Worm (Caenorhabditis elegans) whole organism, L4 larva: ENCODE measurements around the gene trip-4.
"Not testable (repeated sequence)": the region's sequence is repeated elsewhere in the genome, so short reads cannot be mapped to it uniquely, and the experiment has no call there.

Experiments used
- D1046.2 ChIP-seq: fragments of 200-800 bp; sonication (Bioruptor generic); IDR thresholded peaks from 2 replicates; pipeline ENCODE4 v1.3.6; 2022; ENCODE audit warnings: missing genetic modification characterization, missing compliant biosample characterization
- F37D6.2 ChIP-seq: sonication (generic microtip); optimal IDR thresholded peaks from 2 replicates; lab custom pipeline; 2016; ENCODE audit warnings: mild to moderate bottlenecking, missing genetic modification characterization, missing compliant biosample characterization
- F44E2.7 ChIP-seq: fragments of 200-800 bp; sonication (Bioruptor generic); IDR thresholded peaks from 2 replicates; pipeline ENCODE4 v2.1.2; 2022; ENCODE audit warnings: missing genetic modification characterization, missing compliant biosample characterization
- F49E8.2 ChIP-seq: sonication (generic microtip); optimal IDR thresholded peaks from 2 replicates; lab custom pipeline; 2016; ENCODE audit warnings: missing compliant biosample characterization, mild to moderate bottlenecking, missing genetic modification characterization, borderline replicate concordance
- T20F7.1 ChIP-seq: fragments of 200-800 bp; sonication (Bioruptor generic); optimal IDR thresholded peaks from 2 replicates; lab custom pipeline; 2018; ENCODE audit warnings: mild to moderate bottlenecking, missing genetic modification characterization, missing compliant biosample characterization
- Y48G9A.11 ChIP-seq: fragments of 200-800 bp; sonication (Bioruptor generic); IDR thresholded peaks from 2 replicates; pipeline ENCODE4 v1.3.6; 2022; ENCODE audit warnings: missing genetic modification reagents, missing genetic modification characterization, missing compliant biosample characterization
- Y5F2A.4 ChIP-seq: fragments of 200-800 bp; sonication (Bioruptor generic); optimal IDR thresholded peaks from 2 replicates; lab custom pipeline; 2018; ENCODE audit warnings: mild to moderate bottlenecking, missing genetic modification characterization, missing compliant biosample characterization
- aha-1 ChIP-seq: fragments of 150-350 bp; peaks from one replicate; lab custom pipeline; 2014; ENCODE audit warnings: missing biosample characterization, missing genetic modification characterization
- arid-1 ChIP-seq: fragments of 200-800 bp; sonication (Bioruptor generic); conservative IDR thresholded peaks from 2 replicates; pipeline ENCODE4 v1.3.6; 2022; ENCODE audit warnings: missing genetic modification reagents, missing genetic modification characterization, missing compliant biosample characterization
- ceh-32 ChIP-seq: sonication (generic microtip); optimal IDR thresholded peaks from 2 replicates; lab custom pipeline; 2016; ENCODE audit warnings: mild to moderate bottlenecking, missing genetic modification characterization, missing compliant biosample characterization; ENCODE audit not compliant: poor library complexity
- ctbp-1 ChIP-seq: fragments of 200-800 bp; sonication (Bioruptor generic); IDR thresholded peaks from 2 replicates; pipeline ENCODE4 v1.3.6; 2022; ENCODE audit warnings: missing genetic modification reagents, missing genetic modification characterization, missing compliant biosample characterization
- dmd-6 ChIP-seq: fragments of 200-800 bp; sonication (Bioruptor generic); IDR thresholded peaks from 2 replicates; pipeline ENCODE4 v1.3.6; 2022; ENCODE audit warnings: missing genetic modification reagents, missing genetic modification characterization, missing compliant biosample characterization
- dmd-8 ChIP-seq: fragments of 200-800 bp; sonication (Bioruptor generic); IDR thresholded peaks from 2 replicates; pipeline ENCODE4 v1.3.6; 2022; ENCODE audit warnings: missing genetic modification characterization, missing compliant biosample characterization
- dve-1 ChIP-seq: sonication (generic microtip); optimal IDR thresholded peaks from 2 replicates; lab custom pipeline; 2017; ENCODE audit warnings: antibody characterized with exemption, mild to moderate bottlenecking, missing genetic modification characterization, missing compliant biosample characterization; ENCODE audit not compliant: insufficient read depth
- egl-43 ChIP-seq: fragments of 200-800 bp; sonication (Bioruptor generic); IDR thresholded peaks from 2 replicates; pipeline ENCODE4 v1.3.6; 2022; ENCODE audit warnings: missing genetic modification reagents, missing genetic modification characterization, missing compliant biosample characterization
- hif-1 ChIP-seq, 2 experiments: sonication (generic microtip); optimal IDR thresholded peaks; 2 replicates each; lab custom pipeline; 2016 to 2017; ENCODE audit warnings: missing compliant biosample characterization in 2 of 2, missing genetic modification characterization in 2 of 2, missing genetic modification reagents in 2 of 2, missing genotype in 2 of 2, mild to moderate bottlenecking in 1 of 2
- lim-7 ChIP-seq: fragments of 200-800 bp; sonication (Bioruptor generic); IDR thresholded peaks from 2 replicates; pipeline ENCODE4 v1.3.6; 2022; ENCODE audit warnings: missing genetic modification characterization, missing compliant biosample characterization
- lin-38 ChIP-seq: fragments of 200-800 bp; sonication (Bioruptor generic); IDR thresholded peaks from 2 replicates; pipeline ENCODE4 v1.3.6; 2022; ENCODE audit warnings: missing genetic modification reagents, missing genetic modification characterization, missing compliant biosample characterization
- lir-3 ChIP-seq: sonication (generic microtip); optimal IDR thresholded peaks from 2 replicates; lab custom pipeline; 2016; ENCODE audit warnings: mild to moderate bottlenecking, missing genetic modification characterization, missing compliant biosample characterization
- lsy-2 ChIP-seq, 2 experiments: fragments of 150-350 bp in 1 of 2; sonication (generic microtip) in 1 of 2; optimal IDR thresholded peaks; 2 replicates each; lab custom pipeline; 2014 to 2017; ENCODE audit warnings: missing biosample characterization in 2 of 2, missing genetic modification characterization in 2 of 2
- mdl-1 ChIP-seq, 2 experiments: fragments of 150-350 bp in 1 of 2; sonication (generic microtip) in 1 of 2; optimal IDR thresholded peaks; 2 replicates each; lab custom pipeline; 2014 to 2017; ENCODE audit warnings: missing biosample characterization in 2 of 2, missing genetic modification characterization in 2 of 2
- mes-2 ChIP-seq: sonication (generic microtip); optimal IDR thresholded peaks from 2 replicates; lab custom pipeline; 2016; ENCODE audit warnings: missing genotype, mild to moderate bottlenecking, missing genetic modification characterization, missing compliant biosample characterization; ENCODE audit not compliant: poor library complexity, severe bottlenecking
- mxl-3 ChIP-seq: fragments of 200-800 bp; sonication (Bioruptor generic); optimal IDR thresholded peaks from 2 replicates; lab custom pipeline; 2018; ENCODE audit warnings: mild to moderate bottlenecking, missing genetic modification characterization, missing compliant biosample characterization
- nhr-42 ChIP-seq: fragments of 200-800 bp; sonication (Bioruptor generic); IDR thresholded peaks from 2 replicates; pipeline ENCODE4 v1.3.6; 2022; ENCODE audit warnings: missing genetic modification characterization, missing compliant biosample characterization
- php-3 ChIP-seq: fragments of 200-800 bp; sonication (Bioruptor generic); IDR thresholded peaks from 2 replicates; pipeline ENCODE4 v1.3.6; 2022; ENCODE audit warnings: missing genetic modification reagents, missing genetic modification characterization, missing compliant biosample characterization
- pqm-1 ChIP-seq: sonication (generic microtip); optimal IDR thresholded peaks from 2 replicates; lab custom pipeline; 2017; ENCODE audit warnings: missing biosample characterization, missing genetic modification characterization
- rbr-2 ChIP-seq: sonication (generic microtip); optimal IDR thresholded peaks from 2 replicates; lab custom pipeline; 2016; ENCODE audit warnings: missing genotype, missing genetic modification characterization, missing compliant biosample characterization
- saeg-2 ChIP-seq: fragments of 200-800 bp; sonication (Bioruptor generic); IDR thresholded peaks from 2 replicates; pipeline ENCODE4 v1.3.6; 2022; ENCODE audit warnings: missing genetic modification reagents, missing genetic modification characterization, missing compliant biosample characterization
- set-16 ChIP-seq: fragments of 200-800 bp; sonication (Bioruptor generic); IDR thresholded peaks from 2 replicates; pipeline ENCODE4 v1.3.6; 2022; ENCODE audit warnings: missing genetic modification reagents, missing genetic modification characterization, missing compliant biosample characterization
- snpc-1.2 ChIP-seq: fragments of 200-800 bp; sonication (Bioruptor generic); IDR thresholded peaks from 2 replicates; pipeline ENCODE4 v1.3.6; 2022; ENCODE audit warnings: missing genetic modification reagents, missing genetic modification characterization, missing compliant biosample characterization
- spr-1 ChIP-seq: sonication (generic microtip); optimal IDR thresholded peaks from 2 replicates; lab custom pipeline; 2016; ENCODE audit warnings: mild to moderate bottlenecking, missing genetic modification characterization, missing compliant biosample characterization
- unc-130 ChIP-seq: sonication (generic microtip); optimal IDR thresholded peaks from 2 replicates; lab custom pipeline; 2016; ENCODE audit warnings: missing genetic modification reagents, missing genetic modification characterization, missing compliant biosample characterization
- unc-39 ChIP-seq: sonication (generic microtip); optimal IDR thresholded peaks from 2 replicates; lab custom pipeline; 2017; ENCODE audit warnings: missing biosample characterization, missing genetic modification characterization
- zfp-2 ChIP-seq: sonication (generic microtip); optimal IDR thresholded peaks from 2 replicates; lab custom pipeline; 2016; ENCODE audit warnings: mild to moderate bottlenecking, missing genetic modification characterization, missing compliant biosample characterization
- zip-11 ChIP-seq: fragments of 200-800 bp; sonication (Bioruptor generic); IDR thresholded peaks from 2 replicates; pipeline ENCODE4 v1.3.6; 2022; ENCODE audit warnings: missing genetic modification characterization, missing compliant biosample characterization

The trip-4 gene

DNA sequence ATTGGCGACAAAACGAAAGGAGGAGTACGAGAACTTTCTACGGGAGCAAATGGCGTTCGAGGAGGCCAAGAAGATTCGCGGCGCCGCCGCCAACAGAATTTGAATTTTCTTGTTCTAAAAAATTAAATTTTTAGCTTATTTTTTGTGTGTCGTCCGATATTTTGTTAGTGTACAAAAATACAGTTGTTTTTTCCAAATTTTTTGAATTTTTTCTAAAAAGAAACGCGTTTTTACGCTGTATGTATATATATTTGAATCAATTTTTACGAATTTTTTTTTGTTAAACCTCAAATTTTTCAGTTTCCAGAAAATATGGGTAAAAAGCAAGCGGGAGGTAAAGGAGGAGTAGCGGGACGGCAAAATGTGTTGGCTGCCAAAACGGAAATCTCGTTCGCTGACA is at the start of gene trip-4:
Gene trip-4, plus strand, starts transcription at position 301 of the 400 bp plus-strand sequence.
- no peak for TF ChIP-seq saeg-2
- no peak for TF ChIP-seq T20F7.1 (GFP tag; lab: Kevin White, UChicago)
- no peak for TF ChIP-seq dve-1
- TF ChIP-seq lsy-2 (tag; optimal IDR thresholded peaks at IDR 0.05; lab: Kevin White, UChicago): no peak
- no peak for TF ChIP-seq aha-1
- no peak for TF ChIP-seq mdl-1 (tag; optimal IDR thresholded peaks at IDR 0.05; lab: Kevin White, UChicago)
- TF ChIP-seq ceh-32 (tag; lab: Kevin White, UChicago): no peak
- TF ChIP-seq lin-38 (GFP tag; lab: Robert Waterston, UW): no peak

DNA sequence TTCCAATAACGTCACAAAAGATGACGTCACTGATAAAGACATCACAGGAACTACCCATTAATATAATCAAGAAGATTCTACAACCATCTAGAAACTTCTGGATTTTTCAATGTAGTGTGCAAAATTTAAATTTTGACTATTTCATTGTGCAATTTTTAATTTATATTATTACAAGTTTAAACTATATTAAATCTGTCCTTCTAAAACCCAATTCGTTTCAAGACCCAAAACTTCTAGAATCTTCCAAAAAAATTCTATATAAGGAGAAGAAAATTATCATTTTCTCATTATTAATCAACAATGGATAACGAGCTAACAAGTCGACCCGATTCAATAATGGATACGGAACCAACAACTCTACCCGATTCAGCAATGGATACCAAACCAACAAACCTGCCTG is 46.6 kb upstream of the trip-4 start, which contains the start of gene Y53F4B.7:
Gene Y53F4B.7, plus strand, starts transcription at position 301 of the 400 bp plus-strand sequence.
- TF ChIP-seq F37D6.2 (tag; lab: Kevin White, UChicago); rbr-2; zfp-2 (tag; lab: Kevin White, UChicago): not testable (repeated sequence)

DNA sequence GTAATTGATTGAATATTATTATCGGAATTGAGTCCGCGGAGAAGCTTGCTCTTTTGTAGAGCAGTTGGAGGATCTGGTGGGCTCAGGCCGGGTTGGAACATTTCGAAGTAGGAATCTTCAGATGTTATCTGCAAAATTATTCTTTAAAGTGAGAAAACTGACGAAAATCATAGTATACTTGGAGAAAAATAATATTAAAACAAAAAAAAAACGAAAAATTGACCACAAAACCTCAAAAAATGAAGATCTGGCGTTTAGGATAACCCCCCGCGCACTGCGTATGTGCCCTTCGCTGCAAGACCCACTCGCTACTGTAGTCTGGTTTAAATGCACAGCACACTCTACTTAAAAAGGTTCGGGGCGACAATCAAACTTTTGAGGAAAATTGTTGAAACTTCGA is 35.8 kb upstream of the trip-4 start, which contains the start of gene Y53F4B.10:
Gene Y53F4B.10, minus strand, starts transcription at position 101 of the 400 bp plus-strand sequence.
- TF ChIP-seq mxl-3 (GFP tag; lab: Kevin White, UChicago): no peak
- TF ChIP-seq aha-1: peak; percentile 83

DNA sequence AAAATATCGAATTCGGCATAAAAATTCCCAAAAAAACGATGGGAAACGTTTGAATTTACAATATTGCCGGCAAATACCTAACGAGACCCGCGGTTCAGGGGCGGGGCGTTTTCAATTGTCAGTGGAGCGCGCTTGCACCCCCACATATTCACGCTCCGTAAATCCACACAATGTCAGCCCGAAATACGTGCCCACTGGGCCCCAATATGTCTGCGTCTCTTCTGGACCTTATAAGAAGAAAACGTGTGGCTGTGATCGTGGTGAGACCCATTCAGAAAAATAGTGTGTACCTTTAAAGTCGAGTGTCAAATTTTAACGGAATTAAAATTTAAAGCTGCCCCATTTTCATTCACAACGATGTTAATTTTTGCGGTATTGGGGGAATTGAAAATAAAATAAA is 34.7 kb upstream of the trip-4 start:
- TF ChIP-seq dmd-8 (peak; percentile 39; the same call in 1 of the 2 replicates), Y5F2A.4 (GFP tag; lab: Kevin White, UChicago) (peak; percentile 2), arid-1 (GFP tag; lab: Robert Waterston, UW) (0 out of 2 replicates have a peak, but pooled peaks have one; percentile 31), lin-38 (GFP tag; lab: Robert Waterston, UW) (peak; percentile 83), mes-2 (peak; percentile 15), nhr-42 (GFP tag; lab: Robert Waterston, UW) (peak; percentile 67; the same call in 1 of the 2 replicates), F44E2.7 (no peak), D1046.2 (no peak), dmd-6 (GFP tag; lab: Robert Waterston, UW) (no peak), hif-1 (tag; optimal IDR thresholded peaks at IDR 0.05; lab: Kevin White, UChicago) (no peak), unc-130 (GFP tag; lab: Kevin White, UChicago) (peak; percentile 58), lim-7 (GFP tag; lab: Robert Waterston, UW) (0 out of 2 replicates have a peak, but pooled peaks have one; percentile 52), zip-11 (GFP tag; lab: Robert Waterston, UW) (no peak), F37D6.2 (tag; lab: Kevin White, UChicago) (no peak), ctbp-1 (0 out of 2 replicates have a peak, but pooled peaks have one; percentile 24), lir-3 (tag; lab: Kevin White, UChicago) (no peak), snpc-1.2 (peak; percentile 25; the same call in 1 of the 2 replicates), unc-39 (tag; lab: Kevin White, UChicago) (no peak), Y48G9A.11 (GFP tag; lab: Robert Waterston, UW) (peak; percentile 63), F49E8.2 (tag; lab: Kevin White, UChicago) (peak; percentile 18)

DNA sequence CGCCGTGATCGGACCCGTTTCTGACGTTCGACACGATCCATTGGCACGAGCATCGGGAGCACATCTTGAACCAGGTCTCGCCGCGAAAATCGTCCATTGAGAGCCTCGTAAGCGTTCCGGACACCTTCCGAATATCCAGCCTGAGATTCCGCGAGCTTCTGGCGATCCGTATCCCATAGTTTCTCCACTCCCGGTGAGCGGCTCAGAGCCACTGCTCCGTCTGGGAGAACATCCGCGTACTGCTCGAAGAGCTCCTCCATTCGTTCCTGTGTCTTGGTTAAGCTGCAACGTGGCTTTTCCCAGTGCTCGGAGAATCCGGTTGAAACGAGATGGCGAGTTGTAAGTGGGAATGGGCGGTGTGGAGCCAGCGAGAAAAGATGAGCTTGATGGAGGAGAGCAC is 34.1 kb upstream of the trip-4 start:
- TF ChIP-seq spr-1 (tag; lab: Kevin White, UChicago): no peak
- no peak for TF ChIP-seq pqm-1 (tag; lab: Kevin White, UChicago)
- peak; percentile 70; the same call in 1 of the 2 replicates for TF ChIP-seq set-16 (GFP tag; lab: Robert Waterston, UW)
- peak; percentile 43; the same call in 1 of the 2 replicates for TF ChIP-seq egl-43 (GFP tag; lab: Robert Waterston, UW)
- peak; percentile 58 for TF ChIP-seq aha-1
- 0 out of 2 replicates have a peak, but pooled peaks have one; percentile 11 for TF ChIP-seq php-3 (GFP tag; lab: Robert Waterston, UW)
